Fruit fly (Drosophila melanogaster) Kc167 (cell line): ENCODE results near the gene Gr64a.

Source experiments
- Myc ChIP-seq: fragments of >200 bp; optimal IDR thresholded peaks from 2 replicates; lab custom pipeline; 2017; ENCODE audit warnings: missing external identifiers
- Sin3A ChIP-seq: fragments of >200 bp; optimal IDR thresholded peaks from 2 replicates; lab custom pipeline; 2018; ENCODE audit warnings: missing external identifiers
- insv ChIP-seq: fragments of >200 bp; optimal IDR thresholded peaks from 3 replicates; lab custom pipeline; 2018; ENCODE audit warnings: missing external identifiers
- psq ChIP-seq: fragments of >200 bp; optimal IDR thresholded peaks from 2 replicates; lab custom pipeline; 2017; ENCODE audit warnings: missing external identifiers
- ttk ChIP-seq: sonication (Bioruptor generic); optimal IDR thresholded peaks from 2 replicates; lab custom pipeline; 2017; ENCODE audit warnings: missing external identifiers

dm6 chr3L:4010122-4010521 is 16.4 kb upstream of the Gr64a start:
- TF ChIP-seq insv (lab: Kevin White, UChicago): no peak
- no peak for TF ChIP-seq Sin3A (lab: Kevin White, UChicago)
- no peak for TF ChIP-seq psq (lab: Kevin White, UChicago)
- TF ChIP-seq ttk (lab: Kevin White, UChicago): no peak
- no peak for TF ChIP-seq Myc (lab: Kevin White, UChicago)
